Worm (Caenorhabditis elegans) whole organism, early embryonic: ENCODE data around the gene ZK616.2.

ENCODE experiments used
- ama-1 ChIP-seq: fragments of 150-350 bp; optimal IDR thresholded peaks from 2 replicates; lab custom pipeline; 2014
- pes-1 ChIP-seq: fragments of 200-800 bp; sonication (Bioruptor generic); IDR thresholded peaks from 2 replicates; pipeline ENCODE4 v1.3.6; 2022; ENCODE audit warnings: missing genetic modification reagents, missing genetic modification characterization, missing compliant biosample characterization

DNA sequence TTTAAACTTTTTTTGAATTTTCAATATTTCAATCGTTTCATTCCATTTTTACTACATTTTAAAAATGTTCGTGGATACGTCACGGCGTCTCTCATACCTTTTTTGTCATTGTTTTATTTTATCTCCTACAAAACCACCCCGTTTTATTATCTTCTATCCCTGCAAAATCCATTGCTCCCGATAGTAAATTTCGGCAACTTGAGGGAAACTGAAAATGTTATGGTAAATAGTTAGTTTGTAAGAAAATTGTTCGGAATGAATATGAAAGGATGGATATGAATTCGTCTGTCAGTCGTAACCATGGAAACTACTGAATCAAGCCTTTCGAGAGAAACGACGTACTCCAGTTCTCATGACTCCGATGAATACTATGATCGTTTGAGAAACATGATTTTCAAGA is 16.3 kb upstream of the ZK616.2 start, which contains the start of gene F41H10.2:
- no peak for TF ChIP-seq ama-1 (lab: Kevin White, UChicago)
- no peak for TF ChIP-seq pes-1 (GFP tag; lab: Robert Waterston, UW)
